Fruit fly (Drosophila melanogaster) whole organism, adult: Measurements from ENCODE around the gene CG32085.

ENCODE experiments used
- CG12768 ChIP-seq: fragments of 200-800 bp; sonication (Bioruptor generic); optimal IDR thresholded peaks from 2 replicates; lab custom pipeline; 2017; ENCODE audit warnings: missing biosample characterization, missing genetic modification characterization, mild to moderate bottlenecking, moderate library complexity, missing genetic modification reagents
- CG1620 ChIP-seq: fragments of 200-800 bp; sonication (Bioruptor generic); optimal IDR thresholded peaks from 2 replicates; lab custom pipeline; 2016; ENCODE audit warnings: missing biosample characterization, missing genetic modification characterization
- CG33017 ChIP-seq: fragments of 200-800 bp; sonication (Bioruptor generic); optimal IDR thresholded peaks from 2 replicates; lab custom pipeline; 2018; ENCODE audit warnings: missing biosample characterization, mild to moderate bottlenecking, missing genetic modification characterization, moderate library complexity
- Clk ChIP-seq: fragments of 200-800 bp; sonication (Bioruptor generic); optimal IDR thresholded peaks from 2 replicates; lab custom pipeline; 2017; ENCODE audit warnings: missing biosample characterization, missing genetic modification characterization
- cic ChIP-seq: fragments of 200-800 bp; sonication (Bioruptor generic); optimal IDR thresholded peaks from 2 replicates; lab custom pipeline; 2017; ENCODE audit warnings: missing biosample characterization, mild to moderate bottlenecking, missing genetic modification characterization, moderate library complexity
- cnc ChIP-seq, 2 experiments: fragments of >200 bp; optimal IDR thresholded peaks; 2 replicates each; lab custom pipeline; 2017
- kay ChIP-seq: fragments of 200-800 bp; sonication (Bioruptor generic); peaks from one replicate; lab custom pipeline; 2016; ENCODE audit warnings: missing biosample characterization, missing genetic modification characterization, borderline replicate concordance
- pad ChIP-seq: fragments of 200-800 bp; sonication (Bioruptor generic); optimal IDR thresholded peaks from 3 replicates; lab custom pipeline; 2017; ENCODE audit warnings: missing biosample characterization, missing genetic modification characterization, mild to moderate bottlenecking, moderate library complexity, missing genetic modification reagents

dm6 chr3L:11685876-11686275 is 5.7 kb upstream of the CG32085 start:
- no peak for TF ChIP-seq kay (GFP tag; lab: Kevin White, UChicago)
- no peak for TF ChIP-seq Clk (GFP tag; lab: Kevin White, UChicago)
- no peak for TF ChIP-seq cnc (optimal IDR thresholded peaks at IDR 0.05; lab: Kevin White, UChicago)
- no peak for TF ChIP-seq CG1620 (GFP tag; lab: Kevin White, UChicago)
- no peak for TF ChIP-seq CG33017 (tag; lab: Kevin White, UChicago)
- TF ChIP-seq CG12768 (GFP tag; lab: Kevin White, UChicago): peak; percentile 16
- TF ChIP-seq pad (GFP tag; lab: Kevin White, UChicago): no peak
- peak; percentile 39 for TF ChIP-seq cic (GFP tag; lab: Kevin White, UChicago)
